Worm (Caenorhabditis elegans) whole organism, midembryonic: Measurements from ENCODE around the gene nhr-261.
A peak's percentile ranks its signal among the peaks of the same experiment; 100 is the strongest.

Experiments
- T22C8.4 ChIP-seq: fragments of 200-800 bp; sonication (Bioruptor generic); IDR thresholded peaks from 2 replicates; pipeline ENCODE4 v1.3.6; 2022; ENCODE audit warnings: missing genetic modification characterization, missing compliant biosample characterization
- cog-1 ChIP-seq: sonication (generic microtip); optimal IDR thresholded peaks from 2 replicates; lab custom pipeline; 2016; ENCODE audit warnings: missing genetic modification characterization, missing compliant biosample characterization
- flt-1 ChIP-seq: fragments of 200-800 bp; sonication (Bioruptor generic); IDR thresholded peaks from 2 replicates; pipeline ENCODE4 v1.3.6; 2022; ENCODE audit warnings: missing genetic modification characterization, missing compliant biosample characterization
- klf-2 ChIP-seq: fragments of 200-800 bp; sonication (Bioruptor generic); conservative IDR thresholded peaks from 2 replicates; pipeline ENCODE4 v1.3.6; 2022; ENCODE audit warnings: missing genetic modification reagents, missing genetic modification characterization, missing compliant biosample characterization
- med-1 ChIP-seq: sonication (generic microtip); optimal IDR thresholded peaks from 2 replicates; lab custom pipeline; 2017; ENCODE audit warnings: missing genetic modification characterization, mild to moderate bottlenecking, missing compliant biosample characterization, antibody characterized with exemption, missing genetic modification reagents; ENCODE audit not compliant: insufficient read depth
- ref-1 ChIP-seq: fragments of 200-800 bp; sonication (Bioruptor generic); conservative IDR thresholded peaks from 2 replicates; pipeline ENCODE4 v1.3.6; 2022; ENCODE audit warnings: missing genetic modification reagents, missing genetic modification characterization, missing compliant biosample characterization
- tab-1 ChIP-seq: fragments of 200-800 bp; sonication (Bioruptor generic); IDR thresholded peaks from 2 replicates; pipeline ENCODE4 v1.3.6; 2022; ENCODE audit warnings: missing genetic modification characterization, missing compliant biosample characterization
- ztf-23 ChIP-seq: fragments of 200-800 bp; sonication (Bioruptor generic); IDR thresholded peaks from 2 replicates; pipeline ENCODE4 v1.3.6; 2022; ENCODE audit warnings: missing genetic modification reagents, missing genetic modification characterization, missing compliant biosample characterization
- ztf-29 ChIP-seq: fragments of 200-800 bp; sonication (Bioruptor generic); IDR thresholded peaks from 2 replicates; pipeline ENCODE4 v1.3.6; 2022; ENCODE audit warnings: missing genetic modification reagents, missing genetic modification characterization, missing compliant biosample characterization

nhr-261 gene

DNA sequence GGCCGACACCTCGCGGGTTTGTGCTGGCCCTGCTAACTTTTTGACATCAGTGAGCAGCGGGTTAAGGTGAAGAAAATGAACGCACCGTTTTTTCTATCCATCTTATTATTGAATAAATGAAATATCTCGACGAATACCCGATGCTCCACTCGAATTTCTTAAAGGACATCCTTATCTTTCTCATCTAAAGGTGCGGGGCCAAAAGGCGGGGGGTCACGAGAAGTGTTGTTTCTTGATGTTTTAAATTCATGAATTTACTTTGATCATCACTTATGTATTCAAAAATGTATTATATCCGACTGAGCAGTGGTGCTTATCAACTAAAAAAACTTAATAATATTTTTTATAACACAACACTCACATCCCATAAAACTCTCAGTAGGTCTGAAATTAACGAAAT lies at the start of gene nhr-261:
TSS of gene nhr-261 (minus strand) at position 101 of the 400 bp plus-strand sequence.
- no peak for TF ChIP-seq ztf-29 (GFP tag; lab: Robert Waterston, UW)
- no peak for TF ChIP-seq flt-1 (GFP tag; lab: Robert Waterston, UW)
- TF ChIP-seq T22C8.4, result no peak
- TF ChIP-seq klf-2 (GFP tag; lab: Robert Waterston, UW), result no peak
- no peak for TF ChIP-seq med-1 (GFP tag; lab: Kevin White, UChicago)
- no peak for TF ChIP-seq ref-1
- TF ChIP-seq tab-1 (GFP tag; lab: Robert Waterston, UW), result no peak
- TF ChIP-seq cog-1 (tag; lab: Kevin White, UChicago), result no peak

DNA sequence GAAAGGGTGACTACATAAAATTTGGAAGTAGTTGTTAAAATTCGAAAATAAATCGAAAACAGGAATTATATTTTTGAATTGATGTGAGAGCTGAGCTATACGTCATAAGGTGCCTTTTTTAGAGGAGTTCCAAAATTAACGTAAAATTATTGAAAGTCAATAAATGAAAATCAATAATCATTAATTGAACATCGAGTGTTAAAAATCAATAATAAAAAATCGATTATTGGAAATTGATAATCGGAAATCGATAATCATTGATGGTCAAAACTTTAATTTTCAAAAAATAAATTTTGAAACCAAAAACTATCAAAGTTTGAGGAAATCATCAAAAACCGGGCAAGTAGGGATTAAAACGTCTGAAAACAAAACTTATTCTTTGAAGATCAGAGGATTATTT lies 49.1 kb upstream of the nhr-261 start:
- TF ChIP-seq flt-1 (GFP tag; lab: Robert Waterston, UW) (no peak), ztf-29 (GFP tag; lab: Robert Waterston, UW) (no peak), med-1 (GFP tag; lab: Kevin White, UChicago) (no peak), T22C8.4 (peak; percentile 33; the same call in 1 of the 2 replicates)

DNA sequence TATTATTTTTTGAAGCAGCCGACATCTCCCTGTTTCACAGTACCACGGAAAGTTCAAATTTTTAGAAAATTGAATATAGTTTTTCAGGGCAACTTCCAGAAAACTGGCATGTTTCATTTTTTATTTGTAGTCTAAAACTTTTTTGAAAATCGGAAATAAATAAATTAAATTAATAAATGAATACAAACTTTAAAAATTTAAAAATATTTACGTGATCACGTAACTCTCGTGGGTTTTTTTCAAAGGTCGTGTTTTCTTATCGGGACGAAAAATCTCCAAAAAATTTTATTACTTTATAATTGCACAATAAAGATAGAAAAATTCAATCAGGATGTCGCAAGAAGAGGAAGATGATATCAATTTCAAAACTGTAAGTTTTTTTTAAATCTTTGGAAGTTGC lies 47.2 kb upstream of the nhr-261 start, which contains the start of gene F53C3.1:
TSS of gene F53C3.1 (plus strand) at position 301 of the 400 bp plus-strand sequence.
- TF ChIP-seq flt-1 (GFP tag; lab: Robert Waterston, UW) (no peak), tab-1 (GFP tag; lab: Robert Waterston, UW) (no peak), ztf-29 (GFP tag; lab: Robert Waterston, UW) (no peak), ztf-23 (GFP tag; lab: Robert Waterston, UW) (no peak), med-1 (GFP tag; lab: Kevin White, UChicago) (no peak), T22C8.4 (no peak), klf-2 (GFP tag; lab: Robert Waterston, UW) (no peak), cog-1 (tag; lab: Kevin White, UChicago) (no peak), ref-1 (no peak)

DNA sequence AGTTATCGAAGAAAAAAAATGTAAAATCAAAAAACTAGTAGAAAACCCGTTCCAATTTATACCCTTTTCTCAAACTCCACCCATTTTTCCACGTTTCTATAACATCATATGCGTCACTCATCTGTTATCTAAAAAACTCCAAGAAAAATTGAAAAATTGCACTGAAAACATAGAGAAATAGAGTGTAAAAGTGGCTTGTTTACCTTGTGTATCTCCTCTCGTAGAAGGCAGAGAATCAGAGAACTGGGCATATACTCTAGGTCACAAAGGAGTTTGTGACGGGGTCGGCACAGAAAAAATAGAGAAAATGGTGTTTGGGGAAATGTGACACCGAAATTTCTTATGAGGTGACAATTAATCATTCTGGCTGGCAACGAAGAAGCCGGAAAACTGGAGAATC lies 46.7 kb upstream of the nhr-261 start:
- TF ChIP-seq flt-1 (GFP tag; lab: Robert Waterston, UW) (no peak), klf-2 (GFP tag; lab: Robert Waterston, UW) (no peak), cog-1 (tag; lab: Kevin White, UChicago) (no peak), T22C8.4 (no peak), ztf-23 (GFP tag; lab: Robert Waterston, UW) (no peak), tab-1 (GFP tag; lab: Robert Waterston, UW) (no peak), med-1 (GFP tag; lab: Kevin White, UChicago) (no peak), ztf-29 (GFP tag; lab: Robert Waterston, UW) (no peak), ref-1 (no peak)

DNA sequence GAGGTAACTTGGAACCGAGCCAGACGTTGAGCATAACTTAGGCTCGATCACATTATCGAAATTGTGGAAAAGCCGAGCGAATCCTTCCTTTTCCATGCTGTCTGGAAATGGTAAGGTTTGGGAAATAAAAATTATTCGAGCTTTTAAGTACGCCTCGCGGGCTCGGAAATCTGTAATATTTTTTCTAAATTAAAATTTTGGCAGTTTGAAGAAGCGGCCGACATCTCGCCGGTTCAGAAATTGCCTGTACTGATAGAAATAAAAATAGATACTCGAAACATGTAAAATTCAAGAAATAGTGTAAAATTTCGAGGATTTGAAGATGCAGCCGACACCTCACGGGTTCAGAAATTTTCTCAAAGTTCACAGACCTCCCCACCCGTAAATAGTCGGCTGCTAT lies 46.2 kb upstream of the nhr-261 start, which contains the start of gene bcmo-2:
TSS of gene bcmo-2 (minus strand) at position 101 of the 400 bp plus-strand sequence.
- TF ChIP-seq ztf-29 (GFP tag; lab: Robert Waterston, UW) (no peak), ref-1 (no peak), tab-1 (GFP tag; lab: Robert Waterston, UW) (no peak)

DNA sequence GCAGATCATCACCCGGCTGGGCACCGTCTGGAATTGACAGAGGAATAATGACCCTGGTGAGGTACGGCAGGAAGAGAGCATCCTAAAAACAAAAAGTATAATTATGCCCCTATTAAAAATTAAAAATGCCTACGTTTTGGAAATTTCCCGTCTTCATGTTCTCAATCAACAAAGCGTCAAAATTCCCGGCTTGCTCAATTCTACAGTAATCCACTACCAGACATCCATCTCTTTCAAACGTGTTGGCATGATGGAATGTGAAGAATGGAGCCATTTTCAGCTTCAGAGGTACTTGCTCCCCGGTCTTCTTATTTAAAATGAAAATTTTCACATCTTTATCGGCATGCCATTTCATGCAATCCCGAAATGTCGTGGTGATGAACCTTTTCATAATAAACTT lies 44.7 kb upstream of the nhr-261 start:
- TF ChIP-seq tab-1 (GFP tag; lab: Robert Waterston, UW) (no peak), flt-1 (GFP tag; lab: Robert Waterston, UW) (no peak), T22C8.4 (no peak), ref-1 (no peak), cog-1 (tag; lab: Kevin White, UChicago) (no peak), klf-2 (GFP tag; lab: Robert Waterston, UW) (no peak), med-1 (GFP tag; lab: Kevin White, UChicago) (no peak), ztf-23 (GFP tag; lab: Robert Waterston, UW) (no peak), ztf-29 (GFP tag; lab: Robert Waterston, UW) (no peak)

DNA sequence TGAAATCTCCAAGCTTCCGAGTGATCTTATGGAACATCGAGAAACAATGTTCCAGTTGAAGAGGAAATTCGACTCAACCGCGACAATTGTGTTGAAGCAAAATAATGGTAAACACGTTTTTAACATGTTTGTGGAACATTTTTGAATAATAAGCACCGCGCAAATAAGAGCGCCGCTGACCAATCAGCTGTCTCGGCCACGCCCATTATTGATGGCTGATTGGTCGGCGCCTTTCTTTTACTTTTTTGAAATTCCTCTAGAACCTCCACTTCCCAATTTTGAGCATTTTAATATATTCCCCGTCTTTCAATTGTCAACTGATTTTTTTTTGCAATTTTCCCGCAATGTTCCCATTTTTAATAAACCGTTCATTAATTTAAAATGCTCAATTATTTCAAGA lies 43.6 kb upstream of the nhr-261 start:
- TF ChIP-seq klf-2 (GFP tag; lab: Robert Waterston, UW) (no peak), flt-1 (GFP tag; lab: Robert Waterston, UW) (no peak), T22C8.4 (no peak), tab-1 (GFP tag; lab: Robert Waterston, UW) (no peak), cog-1 (tag; lab: Kevin White, UChicago) (no peak), ref-1 (no peak), ztf-29 (GFP tag; lab: Robert Waterston, UW) (no peak), med-1 (GFP tag; lab: Kevin White, UChicago) (no peak), ztf-23 (GFP tag; lab: Robert Waterston, UW) (no peak)

DNA sequence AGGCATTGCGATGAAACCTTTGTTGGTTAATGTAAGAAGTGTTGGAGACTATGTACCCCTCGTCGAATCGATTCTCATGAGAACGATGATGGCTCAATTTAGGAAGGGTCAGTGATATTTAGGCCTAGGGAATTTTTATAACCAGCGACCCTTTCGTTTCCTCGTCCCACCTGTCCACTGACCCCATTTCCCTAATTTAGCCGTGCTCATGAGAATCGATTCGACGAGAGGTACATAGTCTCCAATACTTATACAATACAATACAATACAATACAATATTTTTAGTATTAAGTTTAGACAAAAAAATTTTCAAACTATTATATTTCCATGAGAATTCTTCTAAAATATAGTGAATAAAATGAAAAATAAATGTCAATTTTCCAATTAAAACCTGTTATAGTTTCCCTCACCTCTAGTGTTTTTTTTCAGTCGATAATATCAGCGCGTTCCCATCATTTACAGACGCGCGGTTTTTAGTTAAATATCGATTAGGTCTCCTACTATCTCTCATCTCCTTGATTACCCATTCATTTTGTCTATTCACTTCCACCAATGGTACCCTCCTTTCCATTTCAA lies 42.2 kb upstream of the nhr-261 start, which contains the start of the genes F53C3.11 and fbxb-103:
TSS of gene F53C3.11 (minus strand) at position 101 of the 576 bp plus-strand sequence.
TSS of gene fbxb-103 (plus strand) at position 526 of the 576 bp plus-strand sequence.
- no peak for TF ChIP-seq ref-1
- no peak for TF ChIP-seq flt-1 (GFP tag; lab: Robert Waterston, UW)

DNA sequence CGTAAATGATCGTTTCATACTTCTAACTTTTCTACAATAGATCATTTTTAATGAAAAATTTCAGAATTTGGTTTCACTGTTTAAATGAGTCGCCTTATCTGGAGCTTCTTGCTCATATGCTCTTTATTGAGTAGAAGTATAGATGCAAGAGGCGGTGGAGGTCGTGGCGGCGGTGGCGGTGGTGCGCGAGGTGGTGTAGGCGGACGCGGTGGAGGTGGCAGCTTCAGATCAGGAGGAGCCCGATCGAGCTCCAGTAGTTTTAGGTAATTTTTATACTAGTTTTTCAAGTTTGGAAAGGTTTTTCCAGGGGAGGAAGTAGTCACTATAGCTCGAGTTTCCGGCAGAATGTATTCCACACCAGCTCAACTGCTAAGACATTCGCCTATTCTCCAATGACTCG lies 38.2 kb upstream of the nhr-261 start, which contains the start of gene F53C3.3:
TSS of gene F53C3.3 (plus strand) at position 59 of the 400 bp plus-strand sequence.
- no peak for TF ChIP-seq ztf-29 (GFP tag; lab: Robert Waterston, UW)
- no peak for TF ChIP-seq ztf-23 (GFP tag; lab: Robert Waterston, UW)
- TF ChIP-seq tab-1 (GFP tag; lab: Robert Waterston, UW), result no peak
- TF ChIP-seq ref-1, result no peak
- no peak for TF ChIP-seq klf-2 (GFP tag; lab: Robert Waterston, UW)
- TF ChIP-seq cog-1 (tag; lab: Kevin White, UChicago), result no peak
- TF ChIP-seq med-1 (GFP tag; lab: Kevin White, UChicago), result no peak
- TF ChIP-seq T22C8.4, result no peak
- no peak for TF ChIP-seq flt-1 (GFP tag; lab: Robert Waterston, UW)

DNA sequence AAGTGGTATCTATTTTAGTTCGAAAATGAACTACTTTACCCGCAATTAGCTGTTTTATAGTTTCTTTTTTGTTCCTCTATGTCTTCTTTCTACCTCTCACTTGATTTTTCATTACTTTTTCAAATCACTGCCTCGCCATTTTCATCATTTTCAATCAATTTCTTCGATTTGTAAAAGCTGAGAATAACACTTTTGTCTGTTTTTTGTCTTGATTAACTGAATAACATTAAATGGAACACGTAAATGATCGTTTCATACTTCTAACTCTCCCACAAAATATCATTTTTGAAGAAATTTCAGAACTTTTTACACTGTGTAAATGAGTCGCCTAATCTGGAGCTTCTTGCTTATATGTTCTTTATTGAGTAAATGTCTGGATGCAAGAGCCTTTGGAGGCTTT lies 36.6 kb upstream of the nhr-261 start, which contains the start of gene F53C3.4:
TSS of gene F53C3.4 (plus strand) at position 301 of the 400 bp plus-strand sequence.
- no peak for TF ChIP-seq ztf-23 (GFP tag; lab: Robert Waterston, UW)
- TF ChIP-seq tab-1 (GFP tag; lab: Robert Waterston, UW), result no peak
- TF ChIP-seq klf-2 (GFP tag; lab: Robert Waterston, UW), result no peak
- TF ChIP-seq T22C8.4, result no peak
- no peak for TF ChIP-seq flt-1 (GFP tag; lab: Robert Waterston, UW)
- TF ChIP-seq med-1 (GFP tag; lab: Kevin White, UChicago), result no peak
- no peak for TF ChIP-seq cog-1 (tag; lab: Kevin White, UChicago)
- TF ChIP-seq ref-1, result no peak
- TF ChIP-seq ztf-29 (GFP tag; lab: Robert Waterston, UW), result no peak
